Worm (Caenorhabditis elegans) whole organism, L2 larva: ENCODE measurements around the gene mps-2.
A peak's percentile ranks its signal among the peaks of the same experiment; 100 is the strongest.

Experiments used
- F13H6.1 ChIP-seq: sonication (generic microtip); optimal IDR thresholded peaks from 2 replicates; lab custom pipeline; 2016; ENCODE audit warnings: missing genetic modification characterization, missing compliant biosample characterization
- R02D3.7 ChIP-seq: fragments of 150-350 bp; optimal IDR thresholded peaks from 2 replicates; lab custom pipeline; 2014; ENCODE audit warnings: missing biosample characterization, missing genetic modification characterization
- Y55F3AM.14 ChIP-seq: fragments of 200-800 bp; sonication (Bioruptor generic); optimal IDR thresholded peaks from 2 replicates; lab custom pipeline; 2018; ENCODE audit warnings: mild to moderate bottlenecking, missing genetic modification characterization, missing compliant biosample characterization
- ZK546.5 ChIP-seq: sonication (generic microtip); optimal IDR thresholded peaks from 2 replicates; lab custom pipeline; 2017; ENCODE audit warnings: missing biosample characterization, missing genetic modification characterization
- alr-1 ChIP-seq: fragments of 150-350 bp; optimal IDR thresholded peaks from 2 replicates; lab custom pipeline; 2014; ENCODE audit warnings: missing biosample characterization, missing genetic modification characterization
- aly-2 ChIP-seq: fragments of 150-350 bp; optimal IDR thresholded peaks from 2 replicates; lab custom pipeline; 2014; ENCODE audit warnings: missing biosample characterization, missing genetic modification characterization
- ama-1 ChIP-seq: fragments of 150-350 bp; optimal IDR thresholded peaks from 2 replicates; lab custom pipeline; 2018; ENCODE audit warnings: inconsistent platforms
- ceh-16 ChIP-seq: fragments of 150-350 bp; optimal IDR thresholded peaks from 2 replicates; lab custom pipeline; 2014; ENCODE audit warnings: missing biosample characterization, missing genetic modification characterization
- ceh-82 ChIP-seq: fragments of 150-350 bp; optimal IDR thresholded peaks from 2 replicates; lab custom pipeline; 2014; ENCODE audit warnings: missing biosample characterization, missing genetic modification characterization
- crh-2 ChIP-seq: sonication (generic microtip); optimal IDR thresholded peaks from 2 replicates; lab custom pipeline; 2017; ENCODE audit warnings: missing biosample characterization, missing genetic modification characterization
- dmd-4 ChIP-seq: sonication (generic microtip); optimal IDR thresholded peaks from 2 replicates; lab custom pipeline; 2017; ENCODE audit warnings: missing biosample characterization, missing genetic modification characterization
- egl-27 ChIP-seq: sonication (generic microtip); optimal IDR thresholded peaks from 3 replicates; lab custom pipeline; 2017; ENCODE audit warnings: missing biosample characterization, missing genetic modification reagents, missing genetic modification characterization
- elt-1 ChIP-seq: fragments of 150-350 bp; optimal IDR thresholded peaks from 2 replicates; lab custom pipeline; 2014; ENCODE audit warnings: missing biosample characterization, missing genetic modification characterization
- elt-3 ChIP-seq: sonication (generic microtip); optimal IDR thresholded peaks from 2 replicates; lab custom pipeline; 2017; ENCODE audit warnings: missing biosample characterization, missing genetic modification characterization
- fos-1 ChIP-seq: fragments of 150-350 bp; optimal IDR thresholded peaks from 2 replicates; lab custom pipeline; 2014; ENCODE audit warnings: missing biosample characterization, missing genetic modification characterization
- gmeb-1 ChIP-seq: fragments of 150-350 bp; optimal IDR thresholded peaks from 2 replicates; lab custom pipeline; 2014; ENCODE audit warnings: missing biosample characterization, missing genetic modification characterization
- lin-11 ChIP-seq: fragments of 150-350 bp; sonication (generic microtip); optimal IDR thresholded peaks from 2 replicates; lab custom pipeline; 2014; ENCODE audit warnings: missing biosample characterization, missing genetic modification characterization, inconsistent platforms, mixed read lengths
- lin-13 ChIP-seq: fragments of 150-350 bp; optimal IDR thresholded peaks from 2 replicates; lab custom pipeline; 2014; ENCODE audit warnings: missing biosample characterization, missing genetic modification reagents, missing genetic modification characterization
- lin-39 ChIP-seq: fragments of 150-350 bp; optimal IDR thresholded peaks from 2 replicates; lab custom pipeline; 2014; ENCODE audit warnings: missing biosample characterization, missing genetic modification reagents, missing genetic modification characterization
- lsy-2 ChIP-seq, 2 experiments: fragments of 150-350 bp in 1 of 2; sonication (generic microtip) in 1 of 2; optimal IDR thresholded peaks; 2 replicates each; lab custom pipeline; 2014 to 2017; ENCODE audit warnings: missing biosample characterization in 2 of 2, missing genetic modification characterization in 2 of 2
- mab-5 ChIP-seq: fragments of 150-350 bp; optimal IDR thresholded peaks from 2 replicates; lab custom pipeline; 2014; ENCODE audit warnings: missing biosample characterization, missing genetic modification characterization
- mdl-1 ChIP-seq, 2 experiments: fragments of 150-350 bp in 1 of 2; sonication (generic microtip) in 1 of 2; optimal IDR thresholded peaks; 2 replicates each; lab custom pipeline; 2017; ENCODE audit warnings: missing biosample characterization in 2 of 2, missing genetic modification characterization in 2 of 2
- nhr-10 ChIP-seq: sonication (generic microtip); optimal IDR thresholded peaks from 2 replicates; lab custom pipeline; 2017; ENCODE audit warnings: missing biosample characterization, missing genetic modification characterization
- nhr-11 ChIP-seq: fragments of 150-350 bp; optimal IDR thresholded peaks from 2 replicates; lab custom pipeline; 2014; ENCODE audit warnings: missing biosample characterization, missing genetic modification characterization
- nhr-12 ChIP-seq: fragments of 150-350 bp; optimal IDR thresholded peaks from 2 replicates; lab custom pipeline; 2014; ENCODE audit warnings: missing biosample characterization, missing genetic modification characterization
- nhr-129 ChIP-seq: fragments of 150-350 bp; optimal IDR thresholded peaks from 2 replicates; lab custom pipeline; 2014; ENCODE audit warnings: missing biosample characterization, missing genetic modification characterization
- nhr-21 ChIP-seq: fragments of 150-350 bp; optimal IDR thresholded peaks from 2 replicates; lab custom pipeline; 2014; ENCODE audit warnings: missing biosample characterization, missing genetic modification characterization
- nhr-237 ChIP-seq: fragments of 150-350 bp; optimal IDR thresholded peaks from 2 replicates; lab custom pipeline; 2014; ENCODE audit warnings: missing biosample characterization, missing genetic modification characterization
- nhr-25 ChIP-seq: fragments of 150-350 bp; sonication (generic microtip); optimal IDR thresholded peaks from 3 replicates; lab custom pipeline; 2014; ENCODE audit warnings: missing biosample characterization, missing genetic modification characterization
- nhr-77 ChIP-seq: fragments of 150-350 bp; optimal IDR thresholded peaks from 2 replicates; lab custom pipeline; 2014; ENCODE audit warnings: missing biosample characterization, missing genetic modification characterization
- sem-4 ChIP-seq: fragments of 150-350 bp; optimal IDR thresholded peaks from 2 replicates; lab custom pipeline; 2014; ENCODE audit warnings: missing biosample characterization, missing genetic modification reagents, missing genetic modification characterization
- sma-3 ChIP-seq: sonication (generic microtip); optimal IDR thresholded peaks from 2 replicates; lab custom pipeline; 2016; ENCODE audit warnings: missing genetic modification reagents, missing genetic modification characterization, missing compliant biosample characterization
- sma-9 ChIP-seq, 2 experiments: fragments of 150-350 bp in 1 of 2; sonication (generic microtip) in 1 of 2; optimal IDR thresholded peaks; 2 replicates each; lab custom pipeline; 2014 to 2016; ENCODE audit warnings: missing genetic modification characterization in 2 of 2, mild to moderate bottlenecking in 1 of 2, missing biosample characterization in 1 of 2, missing compliant biosample characterization in 1 of 2, missing genetic modification reagents in 1 of 2, moderate library complexity in 1 of 2
- unc-39 ChIP-seq: fragments of 150-350 bp; optimal IDR thresholded peaks from 2 replicates; lab custom pipeline; 2014; ENCODE audit warnings: missing biosample characterization, missing genetic modification characterization
- zag-1 ChIP-seq: fragments of 150-350 bp; optimal IDR thresholded peaks from 2 replicates; lab custom pipeline; 2014; ENCODE audit warnings: missing biosample characterization, missing genetic modification characterization
- ztf-1 ChIP-seq: fragments of 200-800 bp; sonication (Bioruptor generic); conservative IDR thresholded peaks from 2 replicates; pipeline ENCODE4 v1.3.6; 2022; ENCODE audit warnings: missing genetic modification characterization, missing compliant biosample characterization
- ztf-11 ChIP-seq: sonication (generic microtip); optimal IDR thresholded peaks from 2 replicates; lab custom pipeline; 2017; ENCODE audit warnings: missing biosample characterization, missing genetic modification characterization
- ztf-4 ChIP-seq: fragments of 150-350 bp; optimal IDR thresholded peaks from 2 replicates; lab custom pipeline; 2014; ENCODE audit warnings: missing biosample characterization, missing genetic modification characterization

The mps-2 gene

DNA sequence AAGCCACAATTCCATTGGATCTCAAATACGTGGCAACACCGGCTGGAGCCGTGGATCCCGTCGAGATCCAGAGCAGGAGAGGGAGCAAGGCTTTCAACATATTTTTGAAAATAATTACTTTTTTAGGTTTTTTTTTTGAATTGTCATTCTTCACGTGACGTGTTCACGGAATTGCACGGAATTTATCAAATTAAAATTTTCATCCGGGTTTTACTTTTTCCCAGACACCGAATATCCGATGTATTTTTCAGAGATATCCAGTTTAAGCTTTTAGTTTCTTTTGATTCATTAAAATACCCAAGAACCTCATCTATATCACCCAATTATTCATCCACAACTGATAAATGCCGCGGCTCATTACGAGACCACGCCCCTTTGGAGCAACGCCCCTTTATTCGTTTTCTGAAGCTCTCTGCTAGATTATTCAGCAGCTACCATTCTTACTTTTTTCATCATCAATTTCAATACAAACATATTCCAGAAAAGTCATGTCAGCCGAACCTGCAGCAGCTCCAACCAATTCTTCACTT lies 15.0 kb downstream of the mps-2 start, which contains the start of the genes clec-117 and B0432.1:
Gene clec-117 (minus strand): TSS at position 101 of the 530 bp plus-strand sequence.
Gene B0432.1 (plus strand): TSS at position 480 of the 530 bp plus-strand sequence.
- TF ChIP-seq nhr-129 (tag; lab: Kevin White, UChicago) = no peak
- no peak for TF ChIP-seq lsy-2 (tag; optimal IDR thresholded peaks at IDR 0.05; lab: Kevin White, UChicago)
- no peak for TF ChIP-seq lin-13 (GFP tag; lab: Kevin White, UChicago)
- no peak for TF ChIP-seq fos-1 (tag; lab: Kevin White, UChicago)
- no peak for TF ChIP-seq nhr-21 (tag; lab: Kevin White, UChicago)
- no peak for TF ChIP-seq ceh-16 (tag; lab: Kevin White, UChicago)
- no peak for TF ChIP-seq mdl-1 (tag; optimal IDR thresholded peaks at IDR 0.05; lab: Kevin White, UChicago)

DNA sequence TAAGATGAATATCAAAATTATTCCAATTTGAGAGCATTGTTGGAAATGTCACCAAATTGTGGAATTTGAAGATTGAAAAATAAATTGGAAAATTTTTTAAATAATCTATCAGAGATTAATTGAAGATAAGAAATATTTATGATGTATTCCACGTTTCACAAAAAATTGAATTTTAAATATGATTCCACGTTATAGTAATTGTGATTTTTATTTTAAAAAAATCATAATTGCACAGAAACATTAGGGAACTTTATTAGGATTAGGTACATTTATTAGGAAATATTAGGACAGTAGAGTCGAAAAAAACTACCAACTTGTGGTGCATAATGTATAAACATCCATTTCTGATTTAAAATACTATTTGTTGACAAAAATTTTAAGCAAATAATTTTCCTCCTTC lies 17.4 kb downstream of the mps-2 start, which contains the start of gene B0432.11:
Gene B0432.11 (minus strand): TSS at position 101 of the 400 bp plus-strand sequence.
- TF ChIP-seq sem-4 (tag; lab: Kevin White, UChicago) (no peak), nhr-237 (tag; lab: Kevin White, UChicago) (no peak), nhr-25 (no peak), ceh-16 (tag; lab: Kevin White, UChicago) (no peak), lsy-2 (tag; optimal IDR thresholded peaks at IDR 0.05; lab: Kevin White, UChicago) (no peak), nhr-21 (tag; lab: Kevin White, UChicago) (no peak), ZK546.5 (tag; lab: Kevin White, UChicago) (no peak), mdl-1 (tag; optimal IDR thresholded peaks at IDR 0.05; lab: Kevin White, UChicago) (no peak), nhr-77 (no peak), alr-1 (no peak), gmeb-1 (no peak), lin-39 (tag; lab: Kevin White, UChicago) (no peak), F13H6.1 (tag; lab: Kevin White, UChicago) (no peak), nhr-11 (no peak), mab-5 (tag; lab: Kevin White, UChicago) (no peak), elt-3 (no peak), R02D3.7 (no peak), sma-9 (GFP tag; optimal IDR thresholded peaks at IDR 0.05; lab: Kevin White, UChicago) (no peak), sma-9 (tag; optimal IDR thresholded peaks at IDR 0.05; lab: Kevin White, UChicago) (no peak), ztf-4 (tag; lab: Kevin White, UChicago) (no peak), egl-27 (tag; lab: Kevin White, UChicago) (no peak)

DNA sequence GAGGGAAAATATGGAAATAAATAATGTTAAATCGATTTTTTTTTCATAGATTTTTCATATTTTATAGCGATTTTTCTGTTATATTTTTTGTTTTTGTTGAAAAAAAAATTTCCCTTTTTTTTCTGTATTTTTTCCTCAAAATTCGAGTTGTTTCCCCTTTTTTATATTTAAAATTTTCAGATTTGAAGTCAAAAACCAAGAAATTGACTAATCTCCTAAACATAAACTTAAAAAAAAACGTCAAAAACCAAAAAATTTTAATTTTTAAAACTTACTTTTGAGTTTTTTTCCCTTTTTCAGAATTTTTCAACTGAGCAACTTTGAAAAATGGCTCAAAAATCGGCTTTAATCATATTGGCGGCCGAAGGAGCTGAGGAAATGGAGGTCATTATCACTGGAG lies 21.7 kb downstream of the mps-2 start, which contains the start of gene djr-1.1:
Gene djr-1.1 (plus strand): TSS at position 301 of the 400 bp plus-strand sequence.
- TF ChIP-seq elt-1 = no peak
- TF ChIP-seq nhr-11 = no peak
- TF ChIP-seq nhr-12 = no peak
- no peak for TF ChIP-seq ztf-1 (GFP tag; lab: Robert Waterston, UW)
- TF ChIP-seq sma-9 (GFP tag; optimal IDR thresholded peaks at IDR 0.05; lab: Kevin White, UChicago) = no peak
- no peak for TF ChIP-seq sma-9 (tag; optimal IDR thresholded peaks at IDR 0.05; lab: Kevin White, UChicago)
- no peak for TF ChIP-seq crh-2 (tag; lab: Kevin White, UChicago)
- TF ChIP-seq mdl-1 (tag; optimal IDR thresholded peaks at IDR 0.05; lab: Kevin White, UChicago) = no peak
- no peak for TF ChIP-seq ztf-4 (tag; lab: Kevin White, UChicago)
- no peak for TF ChIP-seq egl-27 (tag; lab: Kevin White, UChicago)
- no peak for TF ChIP-seq lsy-2 (tag; optimal IDR thresholded peaks at IDR 0.05; lab: Kevin White, UChicago)
- no peak for TF ChIP-seq unc-39 (tag; lab: Kevin White, UChicago)
- TF ChIP-seq lin-11 (tag; lab: Kevin White, UChicago) = no peak
- no peak for TF ChIP-seq fos-1 (tag; lab: Kevin White, UChicago)

DNA sequence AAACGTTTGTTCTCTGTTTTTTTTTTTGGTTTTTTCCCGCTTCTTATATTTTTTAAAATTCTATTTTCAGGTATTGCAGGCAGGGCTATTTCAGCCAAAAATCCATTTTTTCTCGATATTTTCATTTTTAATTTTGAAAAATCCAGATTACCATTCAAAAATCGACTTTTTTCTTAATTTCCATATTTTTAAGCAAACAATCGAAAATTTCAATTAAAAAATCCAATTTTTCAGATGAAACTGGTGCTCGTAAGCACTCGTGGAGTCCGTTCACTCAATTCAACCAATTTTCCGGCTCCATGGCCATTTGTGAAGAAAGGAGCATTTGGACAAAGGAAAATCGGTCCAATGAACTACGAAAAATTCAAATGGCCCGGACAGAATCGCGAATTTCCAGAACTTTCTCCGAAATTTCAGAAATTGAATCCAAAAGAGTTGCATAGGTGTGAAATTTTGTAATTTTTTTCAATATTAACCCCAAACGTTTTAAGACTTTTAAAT lies 23.3 kb downstream of the mps-2 start, which contains the start of gene mrpl-41:
Gene mrpl-41 (plus strand): TSS at position 235 of the 501 bp plus-strand sequence.
- no peak for TF ChIP-seq dmd-4 (tag; lab: Kevin White, UChicago)
- TF ChIP-seq mdl-1 (tag; optimal IDR thresholded peaks at IDR 0.05; lab: Kevin White, UChicago) = no peak
- no peak for TF ChIP-seq nhr-10
- no peak for TF ChIP-seq alr-1
- peak; percentile 12 for TF ChIP-seq Y55F3AM.14 (GFP tag; lab: Kevin White, UChicago)
- TF ChIP-seq sma-3 (GFP tag; lab: Kevin White, UChicago) = no peak

DNA sequence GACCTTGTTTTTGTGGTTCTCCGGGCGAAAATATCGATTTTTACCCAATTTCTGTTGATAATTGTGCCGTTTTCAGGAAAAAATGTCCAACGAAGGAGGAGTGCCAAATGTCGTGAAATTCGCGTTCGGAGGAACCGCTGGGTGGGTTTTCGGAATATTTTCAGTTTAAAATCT lies 25.6 kb downstream of the mps-2 start, which contains the start of gene misc-1:
Gene misc-1 (plus strand): TSS at position 75 of the 174 bp plus-strand sequence.
- TF ChIP-seq zag-1 = no peak
- TF ChIP-seq nhr-25 = no peak
- TF ChIP-seq ceh-82 (tag; lab: Kevin White, UChicago) = no peak
- TF ChIP-seq nhr-237 (tag; lab: Kevin White, UChicago) = no peak
- no peak for TF ChIP-seq R02D3.7
- TF ChIP-seq lsy-2 (tag; optimal IDR thresholded peaks at IDR 0.05; lab: Kevin White, UChicago) = no peak
- TF ChIP-seq ztf-11 (tag; lab: Kevin White, UChicago) = no peak
- TF ChIP-seq ama-1 = no peak
- TF ChIP-seq egl-27 (tag; lab: Kevin White, UChicago) = no peak
- TF ChIP-seq elt-1 = no peak
- TF ChIP-seq sma-3 (GFP tag; lab: Kevin White, UChicago) = no peak
- TF ChIP-seq aly-2 (tag; lab: Kevin White, UChicago) = no peak
